Worm (Caenorhabditis elegans): ENCODE data around the gene gcy-13.

gcy-13 gene

ce11 chrV:12347854-12348253 lies 21.5 kb downstream of the gcy-13 start:
- TF ChIP-seq fos-1 (tag; optimal IDR thresholded peaks at IDR 0.05) (peak; percentile 60), elt-1 (tag; optimal IDR thresholded peaks at IDR 0.05) (no peak)

- TF ChIP-seq lin-13 (GFP tag; optimal IDR thresholded peaks at IDR 0.05), result no peak
- no peak for TF ChIP-seq sma-3 (GFP tag; optimal IDR thresholded peaks at IDR 0.05)
- TF ChIP-seq ceh-16 (tag; optimal IDR thresholded peaks at IDR 0.05), result no peak
- TF ChIP-seq mdl-1 (tag; optimal IDR thresholded peaks at IDR 0.05), result no peak
- TF ChIP-seq dmd-4 (tag; optimal IDR thresholded peaks at IDR 0.05), result no peak
- TF ChIP-seq ztf-4 (tag; optimal IDR thresholded peaks at IDR 0.05), result no peak
- TF ChIP-seq mab-5 (tag; optimal IDR thresholded peaks at IDR 0.05), result no peak
- TF ChIP-seq fos-1 (tag; optimal IDR thresholded peaks at IDR 0.05), result no peak
- no peak for TF ChIP-seq R02D3.7 (tag; optimal IDR thresholded peaks at IDR 0.05)
- TF ChIP-seq nhr-12 (tag; optimal IDR thresholded peaks at IDR 0.05), result no peak
- no peak for TF ChIP-seq unc-39 (tag; optimal IDR thresholded peaks at IDR 0.05)
- no peak for TF ChIP-seq sem-4 (tag; optimal IDR thresholded peaks at IDR 0.05)
- TF ChIP-seq nhr-237 (tag; optimal IDR thresholded peaks at IDR 0.05), result no peak
- no peak for TF ChIP-seq peb-1 (tag; optimal IDR thresholded peaks at IDR 0.05)
- no peak for TF ChIP-seq lsy-2 (tag; optimal IDR thresholded peaks at IDR 0.05)
- TF ChIP-seq nhr-6 (tag; optimal IDR thresholded peaks at IDR 0.05), result no peak
- TF ChIP-seq gmeb-1 (tag; optimal IDR thresholded peaks at IDR 0.05), result no peak
Observed at ce11 chrV:12345808-12346207, 23.5 kb downstream of the gcy-13 start, which contains the start of gene snb-2. TSS of gene snb-2 (minus strand) at chrV:12345908.

- TF ChIP-seq nhr-10 (tag; optimal IDR thresholded peaks at IDR 0.05), result no peak
- no peak for TF ChIP-seq gmeb-1 (tag; optimal IDR thresholded peaks at IDR 0.05)
- no peak for TF ChIP-seq R02D3.7 (tag; optimal IDR thresholded peaks at IDR 0.05)
- no peak for TF ChIP-seq unc-62 (GFP tag; optimal IDR thresholded peaks at IDR 0.05)
Observed at ce11 chrV:12344845-12345244, 24.5 kb downstream of the gcy-13 start, which contains the start of gene F23H12.3. TSS of gene F23H12.3 (plus strand) at chrV:12345145.

ce11 chrV:12343419-12343969 lies 25.8 kb downstream of the gcy-13 start, which contains the start of gene tomm-20:
TSS of gene tomm-20 (minus strand) at chrV:12343469.
- TF ChIP-seq ceh-16 (tag; optimal IDR thresholded peaks at IDR 0.05) (peak; percentile 55), mbf-1 (tag; optimal IDR thresholded peaks at IDR 0.05) (peak; percentile 44), ztf-11 (tag; optimal IDR thresholded peaks at IDR 0.05) (no peak), nhr-12 (tag; optimal IDR thresholded peaks at IDR 0.05) (no peak), alr-1 (tag; optimal IDR thresholded peaks at IDR 0.05) (no peak), elt-3 (tag; optimal IDR thresholded peaks at IDR 0.05) (no peak), crh-2 (tag; optimal IDR thresholded peaks at IDR 0.05) (peak; percentile 97), aly-2 (tag; optimal IDR thresholded peaks at IDR 0.05) (no peak), nhr-77 (tag; optimal IDR thresholded peaks at IDR 0.05) (peak; percentile 53), dmd-4 (tag; optimal IDR thresholded peaks at IDR 0.05) (peak; percentile 56), nhr-10 (tag; optimal IDR thresholded peaks at IDR 0.05) (no peak), R02D3.7 (tag; optimal IDR thresholded peaks at IDR 0.05) (peak; percentile 70), lin-39 (tag; optimal IDR thresholded peaks at IDR 0.05) (no peak), nhr-6 (tag; optimal IDR thresholded peaks at IDR 0.05) (no peak), gmeb-1 (tag; optimal IDR thresholded peaks at IDR 0.05) (peak; percentile 99), sem-4 (tag; optimal IDR thresholded peaks at IDR 0.05) (peak; percentile 96), mab-5 (tag; optimal IDR thresholded peaks at IDR 0.05) (peak; percentile 91), nhr-23 (tag; optimal IDR thresholded peaks at IDR 0.05) (no peak), sma-3 (GFP tag; optimal IDR thresholded peaks at IDR 0.05) (peak; percentile 94), ceh-82 (tag; optimal IDR thresholded peaks at IDR 0.05) (no peak), zag-1 (tag; optimal IDR thresholded peaks at IDR 0.05) (peak; percentile 39), ZK546.5 (tag; optimal IDR thresholded peaks at IDR 0.05) (peak; percentile 51), nhr-129 (tag; optimal IDR thresholded peaks at IDR 0.05) (peak; percentile 82), egl-27 (tag; optimal IDR thresholded peaks at IDR 0.05) (peak; percentile 89), nhr-237 (tag; optimal IDR thresholded peaks at IDR 0.05) (peak; percentile 65), nhr-25 (tag; optimal IDR thresholded peaks at IDR 0.05) (peak; percentile 95), F13H6.1 (tag; optimal IDR thresholded peaks at IDR 0.05) (peak; percentile 90), unc-39 (tag; optimal IDR thresholded peaks at IDR 0.05) (no peak), ama-1 (optimal IDR thresholded peaks at IDR 0.05) (peak; percentile 73), snpc-4 (tag; optimal IDR thresholded peaks at IDR 0.05) (peak; percentile 85), C34F6.9 (tag; optimal IDR thresholded peaks at IDR 0.05) (peak; percentile 97), sma-9 (GFP tag; optimal IDR thresholded peaks at IDR 0.05) (peak; percentile 98), sma-9 (tag; optimal IDR thresholded peaks at IDR 0.05) (no peak), blmp-1 (tag; optimal IDR thresholded peaks at IDR 0.05; ENCODE audit: insufficient read depth) (peak; percentile 26), nhr-11 (tag; optimal IDR thresholded peaks at IDR 0.05) (no peak), nhr-21 (tag; optimal IDR thresholded peaks at IDR 0.05) (peak; percentile 90), elt-1 (tag; optimal IDR thresholded peaks at IDR 0.05) (no peak), peb-1 (tag; optimal IDR thresholded peaks at IDR 0.05) (no peak), Y55F3AM.14 (GFP tag; optimal IDR thresholded peaks at IDR 0.05) (peak; percentile 16), skn-1 (tag; optimal IDR thresholded peaks at IDR 0.05) (peak; percentile 48), ztf-4 (tag; optimal IDR thresholded peaks at IDR 0.05) (peak; percentile 61), lin-11 (tag; optimal IDR thresholded peaks at IDR 0.05) (peak; percentile 75)

All from whole organism, L2 larva.